Fruit fly (Drosophila melanogaster) whole organism, larva: ENCODE measurements around the gene CG17380.
A peak's percentile ranks its signal among the peaks of the same experiment; 100 is the strongest.

Experiments used
- noc ChIP-seq: fragments of 200-800 bp; sonication (Bioruptor generic); optimal IDR thresholded peaks from 3 replicates; lab custom pipeline; 2019; ENCODE audit warnings: missing biosample characterization, mild to moderate bottlenecking, missing genetic modification characterization, moderate library complexity

Gene CG17380

dm6 chr3R:23363515-23364124, 39.9 kb downstream of the CG17380 start, which contains the start of gene CG4408:
CG4408 (minus strand) TSS chr3R:23363574.
- TF ChIP-seq noc (tag; lab: Kevin White, UChicago), result peak; percentile 95

dm6 chr3R:23360356-23360755, 43.2 kb downstream of the CG17380 start:
- TF ChIP-seq noc (tag; lab: Kevin White, UChicago), result no peak

- TF ChIP-seq noc (tag; lab: Kevin White, UChicago), result no peak
These were observed 44.1 kb downstream of the CG17380 start for dm6 chr3R:23359420-23359819.

- peak; percentile 32 for TF ChIP-seq noc (tag; lab: Kevin White, UChicago)
These were observed 44.9 kb downstream of the CG17380 start, which contains the start of gene RpS3 for dm6 chr3R:23358565-23359138. RpS3 (plus strand) TSS chr3R:23358812.

dm6 chr3R:23356920-23357386, 46.6 kb downstream of the CG17380 start:
- peak; percentile 28 for TF ChIP-seq noc (tag; lab: Kevin White, UChicago)

- peak; percentile 40 for TF ChIP-seq noc (tag; lab: Kevin White, UChicago)
These were observed 47.4 kb downstream of the CG17380 start, which contains the start of the genes ATPsynCF6 and Sec13 for dm6 chr3R:23355829-23356738. ATPsynCF6 (minus strand) TSS chr3R:23356064. Sec13 (plus strand) TSS chr3R:23356278.
